Fruit fly (Drosophila melanogaster) whole organism, embryonic: ENCODE results near the gene Jarid2.

ENCODE experiments used
- CG18619 ChIP-seq: fragments of 200-800 bp; sonication (Bioruptor generic); optimal IDR thresholded peaks from 3 replicates; lab custom pipeline; 2017; ENCODE audit warnings: missing biosample characterization, mild to moderate bottlenecking, missing genetic modification characterization
- CG33213 ChIP-seq: fragments of 200-800 bp; sonication (Bioruptor generic); optimal IDR thresholded peaks from 3 replicates; lab custom pipeline; 2016; ENCODE audit warnings: missing biosample characterization, missing genetic modification characterization
- CG7963 ChIP-seq: fragments of 200-800 bp; sonication (Bioruptor generic); IDR thresholded peaks from 3 replicates; pipeline ENCODE4 v1.3.6; 2022; ENCODE audit warnings: missing biosample characterization, missing genetic modification characterization; ENCODE audit not compliant: partially characterized antibody
- Dad ChIP-seq: fragments of 200-800 bp; sonication (Bioruptor generic); optimal IDR thresholded peaks from 3 replicates; lab custom pipeline; 2016; ENCODE audit warnings: missing biosample characterization, missing genetic modification characterization
- ato ChIP-seq: fragments of 200-800 bp; sonication (Bioruptor generic); IDR thresholded peaks from 2 replicates; pipeline ENCODE4 v1.3.6; 2022; ENCODE audit warnings: missing biosample characterization, missing genetic modification characterization; ENCODE audit not compliant: partially characterized antibody
- tio ChIP-seq: fragments of 200-800 bp; sonication (Bioruptor generic); optimal IDR thresholded peaks from 2 replicates; lab custom pipeline; 2017; ENCODE audit warnings: missing biosample characterization, missing genetic modification characterization, inconsistent platforms

- TF ChIP-seq ato: no peak
- no peak for TF ChIP-seq tio (GFP tag; lab: Kevin White, UChicago)
- TF ChIP-seq CG7963 (GFP tag; lab: Robert Waterston, UW): no peak
- no peak for TF ChIP-seq Dad (GFP tag; lab: Kevin White, UChicago)
- no peak for TF ChIP-seq CG33213 (GFP tag; lab: Kevin White, UChicago)
- no peak for TF ChIP-seq CG18619 (GFP tag; lab: Kevin White, UChicago)
These were observed 48.6 kb downstream of the Jarid2 start, which contains the start of gene CG33700 for dm6 chr3L:9525444-9525843.
